Worm (Caenorhabditis elegans) whole organism, young adult: Measurements from ENCODE around the gene F08F3.6.
"Not testable (repeated sequence)": the region's sequence is repeated elsewhere in the genome, so short reads cannot be mapped to it uniquely, and the experiment has no call there.

Experiments
- B0261.1 ChIP-seq: sonication (generic microtip); optimal IDR thresholded peaks from 2 replicates; lab custom pipeline; 2016; ENCODE audit warnings: mild to moderate bottlenecking, missing genetic modification characterization, moderate library complexity, missing compliant biosample characterization
- F39B2.1 ChIP-seq: fragments of 200-800 bp; sonication (Bioruptor generic); IDR thresholded peaks from 2 replicates; pipeline ENCODE4 v1.3.6; 2022; ENCODE audit warnings: missing genetic modification reagents, missing genetic modification characterization, missing compliant biosample characterization
- dpl-1 ChIP-seq: fragments of 150-350 bp; optimal IDR thresholded peaks from 2 replicates; lab custom pipeline; 2014; ENCODE audit warnings: missing biosample characterization, missing genetic modification reagents, missing genetic modification characterization
- efl-1 ChIP-seq: fragments of 150-350 bp; optimal IDR thresholded peaks from 2 replicates; lab custom pipeline; 2014; ENCODE audit warnings: missing biosample characterization, missing genetic modification reagents, missing genetic modification characterization
- egl-44 ChIP-seq: fragments of 200-800 bp; sonication (Bioruptor generic); IDR thresholded peaks from 2 replicates; pipeline ENCODE4 v1.3.6; 2022; ENCODE audit warnings: missing genetic modification reagents, missing genetic modification characterization, missing compliant biosample characterization
- ets-4 ChIP-seq: fragments of 200-800 bp; sonication (Bioruptor generic); optimal IDR thresholded peaks from 2 replicates; lab custom pipeline; 2018; ENCODE audit warnings: mild to moderate bottlenecking, missing genetic modification characterization, missing compliant biosample characterization
- lin-40 ChIP-seq: sonication (generic microtip); optimal IDR thresholded peaks from 2 replicates; lab custom pipeline; 2016; ENCODE audit warnings: missing genetic modification characterization, mild to moderate bottlenecking, missing compliant biosample characterization, missing genotype, missing genetic modification reagents
- xnd-1 ChIP-seq: sonication (generic microtip); optimal IDR thresholded peaks from 2 replicates; lab custom pipeline; 2016; ENCODE audit warnings: missing genotype, missing genetic modification reagents, missing genetic modification characterization, missing compliant biosample characterization
- ztf-18 ChIP-seq: sonication (generic microtip); optimal IDR thresholded peaks from 2 replicates; lab custom pipeline; 2016; ENCODE audit warnings: missing genotype, mild to moderate bottlenecking, missing genetic modification characterization, missing compliant biosample characterization
- ztf-26 ChIP-seq: sonication (generic microtip); optimal IDR thresholded peaks from 2 replicates; lab custom pipeline; 2017; ENCODE audit warnings: missing genetic modification characterization, missing compliant biosample characterization

DNA sequence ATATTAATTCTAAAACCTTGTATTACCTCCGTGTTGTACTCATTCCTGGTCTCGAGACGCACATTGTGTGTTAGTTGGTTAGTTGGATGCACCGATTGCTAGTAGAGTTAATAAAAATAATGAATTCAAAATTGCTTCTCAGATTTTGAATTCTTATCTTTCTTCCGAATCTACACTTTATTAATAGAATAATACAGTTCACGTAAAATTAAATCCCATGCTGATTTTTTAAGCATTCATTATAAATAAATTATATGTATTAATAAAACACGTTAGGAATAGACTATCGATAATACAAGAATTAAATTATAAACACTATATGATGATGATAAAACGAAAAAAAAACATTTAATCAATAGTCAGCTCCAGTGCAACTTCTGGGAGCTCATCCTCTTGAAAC, 48.6 kb upstream of the F08F3.6 start, which contains the start of gene ZC317.6:
- not testable (repeated sequence) for TF ChIP-seq ztf-26; ets-4; dpl-1 (GFP tag; lab: Kevin White, UChicago); lin-40; B0261.1 (tag; lab: Kevin White, UChicago); ztf-18 (tag; lab: Kevin White, UChicago); xnd-1 (tag; lab: Kevin White, UChicago); egl-44 (GFP tag; lab: Robert Waterston, UW); efl-1 (GFP tag; lab: Kevin White, UChicago); F39B2.1 (GFP tag; lab: Robert Waterston, UW)
